Worm (Caenorhabditis elegans): ENCODE measurements around the gene catp-5.

ce11 chrX:8053008-8053441, 45.6 kb downstream of the catp-5 start:
- TF ChIP-seq lsy-2 (tag; optimal IDR thresholded peaks at IDR 0.05) (no peak), ctbp-1 (GFP tag; IDR thresholded peaks at IDR 0.05) (no peak), ZK546.5 (tag; optimal IDR thresholded peaks at IDR 0.05) (no peak), mdl-1 (tag; optimal IDR thresholded peaks at IDR 0.05) (no peak), unc-39 (tag; optimal IDR thresholded peaks at IDR 0.05) (no peak), lin-39 (tag; optimal IDR thresholded peaks at IDR 0.05) (no peak), pqm-1 (tag; optimal IDR thresholded peaks at IDR 0.05) (no peak), ama-1 (optimal IDR thresholded peaks at IDR 0.05) (no peak)

Measured in whole organism, L4 larva.